Worm (Caenorhabditis elegans) whole organism, late embryonic: Measurements from ENCODE around the gene T03F6.3.

ENCODE experiments used
- ama-1 ChIP-seq: fragments of 150-350 bp; optimal IDR thresholded peaks from 2 replicates; lab custom pipeline; 2014
- ceh-6 ChIP-seq: fragments of 200-800 bp; sonication (Bioruptor generic); optimal IDR thresholded peaks from 2 replicates; lab custom pipeline; 2018; ENCODE audit warnings: mild to moderate bottlenecking, missing genetic modification characterization, missing compliant biosample characterization
- dve-1 ChIP-seq: sonication (generic microtip); optimal IDR thresholded peaks from 2 replicates; lab custom pipeline; 2017; ENCODE audit warnings: antibody characterized with exemption, mild to moderate bottlenecking, missing genetic modification characterization, missing compliant biosample characterization
- lim-6 ChIP-seq: sonication (generic microtip); optimal IDR thresholded peaks from 2 replicates; lab custom pipeline; 2016; ENCODE audit warnings: missing genetic modification characterization, missing compliant biosample characterization
- odd-2 ChIP-seq: sonication (generic microtip); optimal IDR thresholded peaks from 2 replicates; lab custom pipeline; 2017; ENCODE audit warnings: antibody characterized with exemption, mild to moderate bottlenecking, missing genetic modification characterization, missing compliant biosample characterization

ce11 chrIII:13439415-13439814, 50.2 kb downstream of the T03F6.3 start, which contains the start of gene ciao-2B:
- no peak for TF ChIP-seq dve-1 (tag; lab: Kevin White, UChicago)
- TF ChIP-seq odd-2, result no peak
- no peak for TF ChIP-seq lim-6 (tag; lab: Kevin White, UChicago)
- no peak for TF ChIP-seq ama-1 (lab: Kevin White, UChicago)
- TF ChIP-seq ceh-6 (GFP tag; lab: Kevin White, UChicago), result no peak
